Worm (Caenorhabditis elegans) whole organism, late embryonic: ENCODE measurements around the gene F36H5.9.

ENCODE experiments used
- T23F11.4 ChIP-seq: fragments of 200-800 bp; sonication (Bioruptor generic); optimal IDR thresholded peaks from 2 replicates; lab custom pipeline; 2018; ENCODE audit warnings: mild to moderate bottlenecking, missing genetic modification characterization, missing compliant biosample characterization
- ceh-30 ChIP-seq: fragments of 150-350 bp; optimal IDR thresholded peaks from 2 replicates; lab custom pipeline; 2014; ENCODE audit warnings: missing biosample characterization, missing genetic modification characterization
- che-1 ChIP-seq: sonication (generic microtip); optimal IDR thresholded peaks from 2 replicates; lab custom pipeline; 2016; ENCODE audit warnings: mild to moderate bottlenecking, missing genetic modification characterization, missing compliant biosample characterization
- fax-1 ChIP-seq: sonication (generic microtip); optimal IDR thresholded peaks from 2 replicates; lab custom pipeline; 2016; ENCODE audit warnings: missing genotype, missing genetic modification characterization, missing compliant biosample characterization
- hlh-6 ChIP-seq: sonication (generic microtip); optimal IDR thresholded peaks from 2 replicates; lab custom pipeline; 2016; ENCODE audit warnings: missing genotype, missing genetic modification characterization, missing compliant biosample characterization
- pha-4 ChIP-seq: fragments of 150-350 bp; optimal IDR thresholded peaks from 2 replicates; lab custom pipeline; 2018; ENCODE audit warnings: missing biosample characterization, missing genetic modification reagents, missing genetic modification characterization
- ref-2 ChIP-seq: sonication (generic microtip); optimal IDR thresholded peaks from 2 replicates; lab custom pipeline; 2016; ENCODE audit warnings: missing genetic modification characterization, missing compliant biosample characterization
- tbx-7 ChIP-seq: sonication (generic microtip); optimal IDR thresholded peaks from 2 replicates; lab custom pipeline; 2016; ENCODE audit warnings: missing genotype, missing genetic modification characterization, missing compliant biosample characterization
- unc-86 ChIP-seq: sonication (generic microtip); optimal IDR thresholded peaks from 2 replicates; lab custom pipeline; 2016; ENCODE audit warnings: missing genetic modification characterization, missing compliant biosample characterization

- no peak for TF ChIP-seq ceh-30 (tag; lab: Kevin White, UChicago)
- TF ChIP-seq pha-4 (tag; lab: Kevin White, UChicago), result no peak
- TF ChIP-seq ref-2 (tag; lab: Kevin White, UChicago), result no peak
- TF ChIP-seq che-1 (tag; lab: Kevin White, UChicago), result no peak
- TF ChIP-seq tbx-7 (tag; lab: Kevin White, UChicago), result no peak
- no peak for TF ChIP-seq hlh-6
- TF ChIP-seq fax-1 (tag; lab: Kevin White, UChicago), result no peak
- no peak for TF ChIP-seq T23F11.4
- TF ChIP-seq unc-86, result no peak
Observed at ce11 chrII:1725735-1726134, 27.2 kb downstream of the F36H5.9 start, which contains the start of gene F45C12.17.
